Worm (Caenorhabditis elegans): ENCODE results near the gene C54E4.4.

ce11 chrIV:2198741-2199140, 30.3 kb upstream of the C54E4.4 start, which contains the start of gene Y71G10AR.4:
- TF ChIP-seq ztf-29 (GFP tag; IDR thresholded peaks at IDR 0.05): no peak
- TF ChIP-seq flt-1 (GFP tag; IDR thresholded peaks at IDR 0.05): no peak
- TF ChIP-seq tab-1 (GFP tag; IDR thresholded peaks at IDR 0.05): no peak
- TF ChIP-seq cog-1 (tag; optimal IDR thresholded peaks at IDR 0.05): no peak

All from whole organism, midembryonic.